Fruit fly (Drosophila melanogaster): ENCODE results near the gene CG15767.

Gene CG15767

dm6 chrX:5789187-5789586 lies at the start of gene CG15767:
CG15767 (plus strand) TSS chrX:5789487.
- no peak for TF ChIP-seq noc (tag; optimal IDR thresholded peaks at IDR 0.05)

- no peak for TF ChIP-seq noc (tag; optimal IDR thresholded peaks at IDR 0.05)
Observed at dm6 chrX:5741625-5742024, 47.7 kb upstream of the CG15767 start.

- no peak for TF ChIP-seq noc (tag; optimal IDR thresholded peaks at IDR 0.05)
Observed at dm6 chrX:5744277-5744846, 44.9 kb upstream of the CG15767 start.

DNA sequence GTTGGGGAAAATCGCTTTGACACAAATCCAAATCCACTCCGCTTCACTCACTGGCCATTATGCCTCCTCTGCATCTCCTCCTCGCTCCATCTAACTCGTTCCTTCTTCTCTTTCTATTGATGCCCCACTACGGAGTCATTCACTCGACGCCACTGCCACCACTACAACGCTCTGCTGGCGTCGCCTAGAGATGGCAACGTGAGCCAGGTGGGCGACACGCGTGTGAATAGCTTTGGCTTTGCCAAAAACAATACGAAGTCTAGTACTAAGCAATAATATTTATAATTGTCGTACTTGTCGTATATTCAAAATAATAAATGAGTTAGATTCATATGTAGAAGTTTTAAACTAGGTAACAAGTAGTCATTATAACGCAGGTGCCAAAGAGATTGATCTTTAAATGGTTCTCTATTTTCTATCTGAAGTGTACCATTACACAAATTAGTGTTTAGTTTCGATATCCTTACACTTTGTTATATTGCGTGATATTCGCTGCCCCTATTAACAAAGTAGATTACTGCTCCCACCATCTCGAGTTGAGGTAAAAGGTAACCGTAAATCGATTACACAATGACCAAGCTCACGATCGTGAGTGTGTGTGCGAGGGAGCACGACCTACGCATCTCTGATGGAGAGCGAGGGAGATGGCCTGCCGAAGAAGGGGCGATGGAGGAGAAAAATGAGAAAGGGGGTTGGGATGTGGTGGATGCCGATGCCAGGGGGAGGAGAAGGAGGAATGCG lies 44.1 kb upstream of the CG15767 start:
- TF ChIP-seq noc (tag; optimal IDR thresholded peaks at IDR 0.05) = peak; percentile 16

dm6 chrX:5745840-5746815 lies 43.2 kb upstream of the CG15767 start:
- TF ChIP-seq noc (tag; optimal IDR thresholded peaks at IDR 0.05) = peak; percentile 75

DNA sequence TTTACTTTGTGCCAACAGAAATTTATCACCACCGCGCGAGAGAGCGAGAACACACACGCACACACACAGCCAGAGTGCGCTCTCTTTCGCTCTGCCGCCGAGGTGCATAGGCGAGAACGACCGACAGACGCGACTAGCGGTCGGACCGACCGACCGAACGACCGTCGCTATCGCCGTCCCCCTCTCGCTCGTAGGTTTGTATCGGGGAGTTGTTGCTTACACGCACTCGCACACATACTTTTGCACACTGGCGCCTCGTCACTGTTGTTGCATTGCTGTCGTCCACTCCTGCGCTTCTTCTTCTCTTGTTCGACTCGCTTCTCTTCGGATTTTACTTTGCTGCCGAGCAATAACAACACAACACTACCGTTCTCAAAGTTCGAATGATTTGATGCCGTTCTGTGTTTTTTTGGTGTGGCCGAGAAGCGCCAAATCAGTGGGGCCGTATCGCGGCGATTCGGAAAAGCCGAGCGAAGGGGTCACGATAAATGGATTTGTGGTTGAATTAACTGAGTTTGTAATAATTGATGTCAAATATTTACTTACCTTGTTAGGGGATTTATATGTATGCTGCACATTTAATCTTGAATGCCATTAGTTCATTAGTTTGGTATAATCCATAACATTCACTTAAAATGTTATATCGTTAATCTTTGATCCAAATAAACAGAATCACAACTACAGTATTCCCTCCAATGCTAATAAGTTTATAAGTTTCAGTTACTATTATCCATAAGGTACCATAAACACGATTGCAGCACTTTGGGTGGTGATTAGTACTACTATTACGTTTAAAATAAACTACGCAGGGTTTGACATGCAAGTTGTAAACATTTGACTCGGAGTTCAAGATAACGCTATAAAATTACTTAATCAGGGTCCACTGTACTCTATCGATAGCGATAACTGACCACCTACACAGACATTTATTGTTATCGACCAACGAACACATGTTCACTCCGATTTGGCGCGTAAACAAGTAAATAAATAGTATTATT lies 42.1 kb upstream of the CG15767 start, which contains the start of the genes IntS6 and Rtel1:
Gene IntS6, minus strand, starts transcription at position 391 of the 998 bp plus-strand sequence.
Gene Rtel1, plus strand, starts transcription at position 884 of the 998 bp plus-strand sequence.
- TF ChIP-seq noc (tag; optimal IDR thresholded peaks at IDR 0.05) = peak; percentile 88

DNA sequence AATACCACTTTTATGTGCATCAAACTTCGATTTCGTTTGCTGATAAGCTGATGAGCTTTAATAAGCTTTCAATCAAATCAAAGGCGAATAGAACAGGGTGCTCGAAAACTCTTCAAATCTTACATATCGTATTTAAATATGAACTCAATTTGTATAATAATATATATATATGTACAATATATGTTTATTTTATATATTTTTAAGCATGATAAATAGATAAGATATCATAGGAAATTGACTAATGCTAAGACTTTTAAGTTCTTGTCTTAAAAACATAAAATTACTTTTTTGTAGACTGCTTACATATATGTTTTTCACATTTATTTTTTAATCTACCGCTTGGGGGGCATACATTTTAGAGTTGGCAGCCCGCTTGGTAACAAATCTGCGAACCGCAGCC lies 37.3 kb upstream of the CG15767 start, which contains the start of gene CG15772:
Gene CG15772, plus strand, starts transcription at position 301 of the 400 bp plus-strand sequence.
- TF ChIP-seq noc (tag; optimal IDR thresholded peaks at IDR 0.05) = no peak

DNA sequence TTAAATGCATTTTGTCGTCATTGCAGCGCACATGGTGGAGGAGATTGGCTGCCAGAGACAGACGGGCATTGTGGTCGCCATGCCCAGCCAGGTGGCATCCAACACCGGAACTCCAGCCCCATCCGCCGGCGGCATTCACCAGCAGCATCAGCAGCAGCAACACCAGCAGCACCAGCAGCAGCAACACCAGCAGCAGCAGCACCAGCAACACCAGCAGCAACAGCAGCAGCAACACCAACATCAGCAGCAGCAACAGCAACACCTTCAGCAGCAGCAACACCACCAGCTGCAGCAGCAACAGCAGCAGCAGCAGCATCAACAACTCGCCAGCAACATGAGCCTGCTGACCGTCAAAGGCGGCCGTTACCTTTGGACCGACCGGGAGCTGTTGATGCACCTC lies 36.4 kb upstream of the CG15767 start:
- no peak for TF ChIP-seq noc (tag; optimal IDR thresholded peaks at IDR 0.05)

DNA sequence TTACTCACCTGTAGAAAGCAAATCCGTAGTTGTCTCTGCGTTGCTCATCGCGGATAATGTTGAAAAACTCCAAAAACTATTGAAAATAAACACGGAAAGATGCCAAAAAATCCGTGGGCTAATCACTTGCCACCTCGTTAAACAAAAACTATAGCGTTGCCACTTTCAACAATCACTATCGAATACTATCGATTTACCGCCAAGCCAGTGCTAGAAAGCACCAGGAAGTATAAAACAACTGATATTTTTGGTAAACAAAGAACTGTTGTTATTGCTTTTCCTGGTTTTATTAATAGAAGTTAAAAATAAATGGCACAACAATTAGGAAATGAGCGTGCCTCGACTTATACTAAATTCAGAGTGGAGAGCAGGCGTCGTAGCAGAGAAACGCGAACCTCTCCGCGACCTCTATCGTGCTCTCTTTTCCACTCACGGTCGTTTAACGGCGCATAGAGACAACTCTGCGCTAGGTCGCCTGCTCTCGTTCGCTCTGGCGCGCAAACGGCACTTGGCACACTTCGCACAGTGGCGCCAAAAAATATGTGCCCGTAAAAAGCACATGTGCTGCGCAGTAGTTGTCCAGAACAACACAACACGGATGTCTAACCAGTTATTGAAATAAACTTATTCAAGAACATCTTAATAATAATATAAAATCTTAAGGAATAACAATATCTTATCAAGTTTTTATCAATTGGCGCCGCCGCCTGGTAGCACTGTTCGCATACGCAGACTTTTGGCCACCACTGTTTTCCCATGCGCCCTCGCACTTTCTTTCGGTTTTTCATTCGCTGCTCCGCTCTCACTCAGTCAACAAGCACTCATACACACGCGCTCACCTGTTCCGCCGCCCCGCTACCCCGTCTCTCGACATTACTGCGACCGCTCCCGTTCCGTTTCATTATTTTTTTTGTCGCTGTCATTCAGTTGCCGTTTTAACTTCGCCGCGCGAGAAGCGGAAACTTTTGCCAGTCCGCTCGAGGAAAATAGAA lies 34.2 kb upstream of the CG15767 start, which contains the start of the genes lin-52 and CG15771:
Gene lin-52, minus strand, starts transcription at position 122 of the 992 bp plus-strand sequence.
Gene CG15771, plus strand, starts transcription at position 738 of the 992 bp plus-strand sequence.
- peak; percentile 96 for TF ChIP-seq noc (tag; optimal IDR thresholded peaks at IDR 0.05)

- TF ChIP-seq noc (tag; optimal IDR thresholded peaks at IDR 0.05) = no peak
Observed at dm6 chrX:5756146-5756545, 33.1 kb upstream of the CG15767 start.

dm6 chrX:5763443-5764000 lies 25.8 kb upstream of the CG15767 start:
- no peak for TF ChIP-seq noc (tag; optimal IDR thresholded peaks at IDR 0.05)

DNA sequence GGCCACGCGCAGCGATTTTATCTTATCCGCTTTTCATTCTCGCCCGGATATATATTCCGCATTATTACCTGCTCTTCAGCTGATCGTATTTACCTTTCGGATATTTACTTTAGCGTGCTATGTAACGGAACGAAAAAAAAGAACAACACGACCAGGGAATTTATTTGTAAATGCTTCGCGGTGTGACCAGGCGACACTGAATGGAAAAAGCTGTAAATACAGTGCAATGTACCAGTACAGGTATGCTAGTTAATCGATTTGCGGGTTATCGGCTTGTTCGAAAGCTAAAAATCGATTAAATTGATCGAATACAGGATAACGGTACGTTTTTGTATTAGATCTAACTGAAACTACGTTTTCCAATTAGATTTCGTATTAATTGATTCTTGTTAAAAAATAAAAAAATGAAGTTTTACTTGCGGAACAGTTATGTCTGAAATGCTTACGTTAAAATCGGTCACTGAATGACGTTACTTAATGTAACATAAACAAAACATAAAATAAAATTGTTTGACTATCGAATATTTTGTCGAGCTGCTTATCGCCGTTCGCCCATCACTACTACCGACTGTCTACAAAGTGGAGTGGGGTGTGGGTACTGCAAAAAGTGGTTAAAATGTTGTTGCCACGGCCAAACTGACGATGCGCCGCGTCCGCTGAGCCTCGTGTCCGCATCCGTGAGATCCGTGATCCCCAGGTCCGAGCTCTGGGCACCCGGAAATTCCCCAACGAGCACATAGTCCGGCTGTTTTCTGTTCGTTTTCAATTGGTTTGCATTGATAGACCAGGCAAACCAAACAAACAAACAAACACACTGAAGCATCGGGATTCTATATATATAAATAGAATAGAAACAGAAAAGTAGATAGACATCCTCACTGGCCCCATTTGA lies 25.0 kb upstream of the CG15767 start, which contains the start of the genes MAPk-Ak2 and CG42699:
Gene MAPk-Ak2, minus strand, starts transcription at position 203 of the 892 bp plus-strand sequence.
Gene CG42699, plus strand, starts transcription at position 553 of the 892 bp plus-strand sequence.
- TF ChIP-seq noc (tag; optimal IDR thresholded peaks at IDR 0.05) = peak; percentile 46

Measured in whole organism, larva.